Fruit fly (Drosophila melanogaster) Kc167 (cell line): ENCODE results near the gene Eip63E.

Experiments
- Myc ChIP-seq: fragments of >200 bp; optimal IDR thresholded peaks from 2 replicates; lab custom pipeline; 2017; ENCODE audit warnings: missing external identifiers
- Sin3A ChIP-seq: fragments of >200 bp; optimal IDR thresholded peaks from 2 replicates; lab custom pipeline; 2018; ENCODE audit warnings: missing external identifiers
- h ChIP-seq: fragments of >200 bp; optimal IDR thresholded peaks from 3 replicates; lab custom pipeline; 2018; ENCODE audit warnings: missing external identifiers
- insv ChIP-seq: fragments of >200 bp; optimal IDR thresholded peaks from 3 replicates; lab custom pipeline; 2018; ENCODE audit warnings: missing external identifiers
- psq ChIP-seq: fragments of >200 bp; optimal IDR thresholded peaks from 2 replicates; lab custom pipeline; 2017; ENCODE audit warnings: missing external identifiers
- ttk ChIP-seq: sonication (Bioruptor generic); optimal IDR thresholded peaks from 2 replicates; lab custom pipeline; 2017; ENCODE audit warnings: missing external identifiers

Gene Eip63E

dm6 chr3L:3615082-3615481, 99.5 kb downstream of the Eip63E start, which contains the start of gene CG10357:
Gene CG10357, plus strand, starts transcription at chr3L:3615382.
- TF ChIP-seq psq (lab: Kevin White, UChicago) (no peak), ttk (no peak), Myc (no peak), h (no peak), insv (lab: Kevin White, UChicago) (no peak), Sin3A (lab: Kevin White, UChicago) (no peak)

DNA sequence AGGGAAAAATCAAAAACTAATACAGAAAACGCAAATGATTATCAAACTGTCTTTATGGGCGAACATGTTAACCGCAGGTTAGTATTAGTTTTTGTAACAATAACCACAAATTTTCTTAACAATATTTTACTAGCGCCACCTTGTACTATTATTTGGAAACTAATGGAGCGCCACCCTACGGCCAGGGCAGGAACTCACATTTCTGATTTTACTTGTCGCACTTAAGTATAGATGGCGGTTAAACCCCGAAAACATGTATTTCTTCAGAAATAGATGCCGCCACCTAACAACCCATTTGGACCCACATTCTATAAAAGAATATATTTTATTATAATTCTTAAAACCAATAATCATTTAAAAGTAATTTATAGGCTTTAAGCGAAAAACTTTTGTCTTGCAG, 100.8 kb downstream of the Eip63E start:
- TF ChIP-seq ttk (no peak), Sin3A (lab: Kevin White, UChicago) (no peak), psq (lab: Kevin White, UChicago) (no peak), Myc (no peak), insv (lab: Kevin White, UChicago) (no peak), h (no peak)

- no peak for TF ChIP-seq psq (lab: Kevin White, UChicago)
These were observed 101.7 kb downstream of the Eip63E start for dm6 chr3L:3617252-3617651.

DNA sequence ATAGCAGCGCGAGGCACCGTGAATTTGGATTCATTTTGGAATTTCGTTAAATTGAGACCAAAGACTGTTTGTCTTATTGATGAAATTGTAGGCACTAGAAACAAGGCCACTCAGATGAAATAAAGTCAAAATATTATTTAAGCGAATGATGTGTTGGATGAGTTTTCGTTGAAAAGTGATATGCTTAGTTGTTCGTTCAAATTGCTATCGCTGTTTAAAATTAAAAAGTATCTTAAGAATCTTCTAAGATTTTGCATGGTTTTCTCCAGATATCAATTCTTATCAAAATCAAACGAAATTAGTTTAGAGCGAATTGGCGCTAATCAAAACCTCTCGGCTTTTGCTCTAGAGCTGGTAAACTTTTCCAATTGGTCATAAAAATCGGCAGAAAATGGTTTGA, 105.4 kb downstream of the Eip63E start, which contains the start of gene CG14974:
CG14974 (minus strand) TSS at position 101 of the 400 bp plus-strand sequence.
- TF ChIP-seq ttk (no peak), Myc (no peak), psq (lab: Kevin White, UChicago) (no peak), Sin3A (lab: Kevin White, UChicago) (no peak), insv (lab: Kevin White, UChicago) (no peak), h (no peak)

dm6 chr3L:3624876-3625275, 109.3 kb downstream of the Eip63E start:
- TF ChIP-seq h (no peak), insv (lab: Kevin White, UChicago) (no peak), psq (lab: Kevin White, UChicago) (no peak), Myc (no peak), ttk (no peak), Sin3A (lab: Kevin White, UChicago) (no peak)

DNA sequence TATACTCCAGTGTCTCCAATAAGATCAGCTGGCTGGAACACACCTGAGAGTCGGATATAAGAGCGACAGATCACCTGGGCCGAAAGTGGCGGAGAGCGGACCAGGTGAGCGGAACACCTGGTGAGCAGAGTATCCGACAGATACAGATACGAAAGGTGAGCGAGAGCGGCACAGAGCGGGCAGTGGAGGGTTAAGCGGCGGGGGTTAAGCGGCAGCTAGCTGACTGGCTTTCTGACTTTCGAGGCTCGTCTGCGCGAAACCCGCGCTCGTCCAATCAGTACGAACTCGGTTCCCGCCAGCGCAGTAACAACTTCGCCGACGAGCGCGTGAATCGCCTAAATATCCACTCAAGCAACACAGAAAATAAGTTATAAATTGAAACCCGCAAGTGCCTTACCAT, 110.5 kb downstream of the Eip63E start, which contains the start of gene dar1:
dar1 (plus strand) TSS at position 284 of the 400 bp plus-strand sequence.
- no peak for TF ChIP-seq h
- TF ChIP-seq ttk, result no peak
- TF ChIP-seq Sin3A (lab: Kevin White, UChicago), result no peak
- TF ChIP-seq psq (lab: Kevin White, UChicago), result no peak

DNA sequence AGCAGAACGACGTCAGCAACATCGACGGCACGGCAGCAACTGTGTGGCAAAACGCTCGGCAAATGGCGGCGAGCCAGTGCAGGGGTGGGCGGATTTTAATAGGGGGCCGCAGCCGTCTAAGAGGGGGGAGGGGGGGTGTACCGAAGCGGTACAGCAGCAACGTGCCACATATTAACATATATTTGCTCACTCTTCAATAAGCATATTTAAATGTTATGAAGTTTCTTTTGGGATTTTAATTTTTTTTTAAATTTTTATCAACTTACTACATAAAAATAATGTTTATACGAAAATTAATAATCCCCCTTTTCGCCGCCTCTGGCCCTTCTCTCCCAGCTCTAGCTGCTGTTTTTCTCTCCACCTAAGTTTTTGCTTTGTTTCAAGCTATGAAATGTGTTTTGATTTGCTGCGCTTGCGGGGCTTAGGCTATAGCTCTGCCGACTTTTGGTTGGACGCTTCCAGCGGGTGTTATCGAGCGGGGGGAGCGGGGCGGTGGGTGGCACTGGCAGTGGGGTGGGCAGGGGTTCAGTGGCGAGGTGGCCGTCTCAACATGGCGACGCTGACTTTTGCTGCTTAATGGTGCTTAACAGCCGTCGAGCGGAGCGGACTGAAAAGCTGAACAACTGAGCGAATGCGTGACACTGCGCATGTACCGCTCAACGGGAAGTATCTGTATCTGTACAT, 117.1 kb downstream of the Eip63E start:
- no peak for TF ChIP-seq h
- no peak for TF ChIP-seq Sin3A (lab: Kevin White, UChicago)
- TF ChIP-seq Myc, result no peak

DNA sequence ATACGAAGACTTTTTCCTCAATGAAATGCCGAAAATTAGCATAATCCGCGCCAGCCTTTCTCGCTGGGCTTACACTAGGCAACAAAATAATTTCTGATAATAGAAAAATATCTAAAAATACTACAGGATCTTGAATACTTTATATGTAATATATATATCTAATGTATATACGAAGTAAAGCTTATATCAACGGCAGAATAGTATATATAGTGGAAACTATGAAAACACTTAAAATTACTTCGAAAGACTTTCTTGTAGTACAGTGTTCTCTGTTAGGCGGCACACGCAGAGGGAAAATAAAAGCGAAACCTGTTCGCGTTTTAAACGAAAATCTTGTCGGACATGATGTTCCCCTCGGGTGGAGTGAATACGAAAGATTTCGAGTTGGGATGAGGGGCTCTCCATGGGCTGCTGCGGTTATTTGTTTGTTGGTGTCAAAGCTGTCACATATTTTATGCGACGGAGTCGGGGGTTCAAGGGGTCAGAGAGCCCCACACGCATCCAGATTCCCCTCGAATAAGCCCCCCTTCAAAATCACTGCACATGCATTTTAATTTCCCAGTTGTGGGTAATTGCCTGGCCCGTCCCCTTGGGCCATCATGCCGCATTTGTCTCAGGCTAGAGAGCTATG, 118.7 kb downstream of the Eip63E start:
- TF ChIP-seq h, result no peak

- no peak for TF ChIP-seq ttk
- TF ChIP-seq Myc, result no peak
- TF ChIP-seq insv (lab: Kevin White, UChicago), result no peak
- no peak for TF ChIP-seq psq (lab: Kevin White, UChicago)
- TF ChIP-seq h, result no peak
- TF ChIP-seq Sin3A (lab: Kevin White, UChicago), result no peak
These were observed 123.2 kb downstream of the Eip63E start for dm6 chr3L:3638587-3639312.

DNA sequence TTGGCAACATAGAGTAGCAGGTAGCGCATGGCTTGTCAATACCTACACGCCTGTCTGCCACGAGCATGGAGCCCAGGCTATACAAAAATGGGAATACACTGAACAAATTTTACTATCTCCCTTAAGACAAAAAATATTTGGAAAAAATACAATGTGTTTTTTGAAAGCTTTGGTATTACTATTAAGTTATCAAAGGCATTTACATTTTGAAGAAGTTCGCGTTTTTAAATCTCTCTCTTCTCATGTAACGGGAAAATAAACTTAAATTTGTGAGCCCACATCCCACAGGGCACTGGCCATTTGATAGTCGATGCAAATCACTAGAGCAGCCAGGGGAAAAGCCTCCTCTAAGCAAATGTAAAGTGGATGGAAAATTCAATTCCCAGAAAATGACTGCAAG, 123.8 kb downstream of the Eip63E start:
- TF ChIP-seq Myc, result no peak
- TF ChIP-seq ttk, result no peak
- no peak for TF ChIP-seq psq (lab: Kevin White, UChicago)
- no peak for TF ChIP-seq h
- TF ChIP-seq insv (lab: Kevin White, UChicago), result no peak
- no peak for TF ChIP-seq Sin3A (lab: Kevin White, UChicago)

dm6 chr3L:3640916-3641315, 125.4 kb downstream of the Eip63E start:
- TF ChIP-seq h (no peak), psq (lab: Kevin White, UChicago) (no peak), ttk (no peak), insv (lab: Kevin White, UChicago) (no peak), Myc (no peak), Sin3A (lab: Kevin White, UChicago) (no peak)

DNA sequence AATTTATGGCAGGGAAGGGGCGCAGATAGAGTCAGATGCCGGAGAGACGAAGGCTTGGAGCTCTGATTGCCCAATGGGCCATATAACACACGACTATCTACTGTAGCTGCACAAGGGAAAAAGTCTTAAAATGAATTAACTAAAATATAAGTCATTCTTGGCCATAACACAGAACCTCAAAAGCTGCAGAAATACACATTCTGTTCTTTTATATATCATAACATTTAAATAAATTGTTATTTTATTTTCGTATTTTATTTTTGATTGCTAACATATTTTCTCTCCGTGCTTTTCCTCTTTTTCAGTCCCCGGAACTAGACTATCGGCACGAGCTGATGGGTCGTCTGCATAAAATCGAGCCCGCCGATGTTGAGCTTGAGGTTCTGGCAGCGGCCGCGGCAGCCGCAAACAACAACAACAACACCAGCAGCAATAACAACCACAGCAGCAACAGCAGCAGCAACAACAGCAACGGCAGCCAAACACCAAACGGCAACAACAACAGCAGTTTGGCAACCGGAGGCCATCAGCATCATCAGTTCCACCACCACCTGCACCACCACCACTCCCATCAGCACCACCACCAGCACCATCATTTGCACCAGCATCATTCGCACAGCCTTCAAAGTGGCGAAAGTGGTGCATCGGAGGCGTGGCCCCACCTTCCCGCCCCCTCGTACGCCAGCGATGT, 128.9 kb downstream of the Eip63E start:
- TF ChIP-seq Myc, result no peak
- TF ChIP-seq psq (lab: Kevin White, UChicago), result no peak
- TF ChIP-seq insv (lab: Kevin White, UChicago), result no peak
- TF ChIP-seq ttk, result no peak
- no peak for TF ChIP-seq h
- no peak for TF ChIP-seq Sin3A (lab: Kevin White, UChicago)
